Worm (Caenorhabditis elegans) whole organism, young adult: ENCODE measurements around the gene mam-4.

Source experiments
- dpff-1 ChIP-seq: sonication (generic microtip); optimal IDR thresholded peaks from 2 replicates; lab custom pipeline; 2017; ENCODE audit warnings: mild to moderate bottlenecking, missing genetic modification characterization, missing compliant biosample characterization
- mxl-1 ChIP-seq: sonication (generic microtip); optimal IDR thresholded peaks from 2 replicates; lab custom pipeline; 2016; ENCODE audit warnings: missing genetic modification characterization, missing compliant biosample characterization
- rpc-1 ChIP-seq, 2 experiments: fragments of 150-350 bp in 1 of 2; sonication (generic microtip) in 1 of 2; optimal IDR thresholded peaks; 2 replicates each; lab custom pipeline; 2014 to 2018; ENCODE audit warnings: missing biosample characterization in 1 of 2, missing genetic modification characterization in 1 of 2, missing genetic modification reagents in 1 of 2, missing genotype in 1 of 2
- snpc-3.4 ChIP-seq: sonication (generic microtip); optimal IDR thresholded peaks from 2 replicates; lab custom pipeline; 2017; ENCODE audit warnings: missing genetic modification characterization, mild to moderate bottlenecking, missing compliant biosample characterization, antibody characterized with exemption, moderate library complexity, missing genotype, missing genetic modification reagents
- xnd-1 ChIP-seq: sonication (generic microtip); optimal IDR thresholded peaks from 2 replicates; lab custom pipeline; 2016; ENCODE audit warnings: missing genotype, missing genetic modification reagents, missing genetic modification characterization, missing compliant biosample characterization

DNA sequence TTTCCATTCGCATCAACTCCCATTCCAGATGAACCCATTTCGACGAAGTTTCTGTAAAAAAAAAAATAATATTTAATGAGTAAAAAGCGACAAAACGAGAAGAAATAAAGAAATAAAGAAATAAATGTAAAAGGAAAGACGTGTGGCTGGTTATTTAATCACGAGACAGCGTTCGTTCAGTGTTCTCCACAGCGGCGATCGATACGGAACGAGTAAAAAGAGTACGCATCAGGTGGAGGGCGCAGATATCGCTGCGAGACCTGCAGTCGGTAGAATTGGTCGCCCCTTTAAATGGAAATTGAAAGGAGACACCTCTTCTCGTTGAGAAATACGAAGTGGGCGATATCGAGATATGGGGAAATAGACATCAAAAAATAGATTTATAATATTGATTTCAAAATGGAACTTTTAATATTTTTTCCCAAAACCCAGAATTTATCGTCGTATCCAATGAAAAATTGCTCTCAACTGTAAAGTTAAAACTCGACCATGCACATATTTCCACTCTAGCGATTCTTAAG, 19.2 kb upstream of the mam-4 start, which contains the start of gene pqn-70:
- TF ChIP-seq mxl-1 (no peak), xnd-1 (tag; lab: Kevin White, UChicago) (no peak), dpff-1 (tag; lab: Kevin White, UChicago) (no peak), rpc-1 (optimal IDR thresholded peaks at IDR 0.05; lab: Kevin White, UChicago) (no peak), rpc-1 (tag; optimal IDR thresholded peaks at IDR 0.05; lab: Kevin White, UChicago) (no peak), snpc-3.4 (tag; lab: Kevin White, UChicago) (peak; percentile 32)
